Fruit fly (Drosophila melanogaster) whole organism, wandering third instar larva: ENCODE results near the gene CG9458.

Experiments used
- CG32264 ChIP-seq: fragments of 200-800 bp; sonication (Bioruptor generic); optimal IDR thresholded peaks from 2 replicates; lab custom pipeline; 2016; ENCODE audit warnings: missing biosample characterization, missing genetic modification characterization
- CG9705 ChIP-seq: fragments of 200-800 bp; sonication (Bioruptor generic); optimal IDR thresholded peaks from 2 replicates; lab custom pipeline; 2018; ENCODE audit warnings: missing biosample characterization, mild to moderate bottlenecking, missing genetic modification characterization
- CrebA ChIP-seq: fragments of 200-800 bp; sonication (Bioruptor generic); optimal IDR thresholded peaks from 2 replicates; lab custom pipeline; 2016; ENCODE audit warnings: missing biosample characterization, mild to moderate bottlenecking, missing genetic modification characterization, borderline replicate concordance
- Dfd ChIP-seq: fragments of >200 bp; optimal IDR thresholded peaks from 2 replicates; lab custom pipeline; 2017; ENCODE audit warnings: missing biosample characterization, missing genetic modification characterization
- Dif ChIP-seq: fragments of 200-275, 200-300 bp; sonication (Bioruptor generic); optimal IDR thresholded peaks from 2 replicates; lab custom pipeline; 2018; ENCODE audit warnings: missing biosample characterization, missing genetic modification characterization; ENCODE audit not compliant: partially characterized antibody
- GATAd ChIP-seq: sonication (Bioruptor generic); optimal IDR thresholded peaks from 2 replicates; lab custom pipeline; 2016; ENCODE audit warnings: missing biosample characterization, missing genetic modification characterization
- HLH106 ChIP-seq: fragments of 200-800 bp; optimal IDR thresholded peaks from 3 replicates; lab custom pipeline; 2019; ENCODE audit warnings: missing biosample characterization, mild to moderate bottlenecking, missing genetic modification characterization, moderate library complexity
- Hnf4 ChIP-seq: fragments of 200-800 bp; sonication (Bioruptor generic); optimal IDR thresholded peaks from 2 replicates; lab custom pipeline; 2016; ENCODE audit warnings: missing biosample characterization, mild to moderate bottlenecking, missing genetic modification characterization
- Hr78 ChIP-seq: fragments of >200 bp; optimal IDR thresholded peaks from 2 replicates; lab custom pipeline; 2017; ENCODE audit warnings: missing biosample characterization, missing genetic modification characterization
- Hr83 ChIP-seq: fragments of 200-300 bp; sonication (Bioruptor generic); optimal IDR thresholded peaks from 2 replicates; lab custom pipeline; 2016; ENCODE audit warnings: missing biosample characterization, mild to moderate bottlenecking, missing genetic modification characterization, moderate library complexity; ENCODE audit not compliant: poor library complexity, severe bottlenecking
- Mio ChIP-seq: sonication (Bioruptor generic); optimal IDR thresholded peaks from 2 replicates; lab custom pipeline; 2016; ENCODE audit warnings: missing biosample characterization, missing genetic modification characterization
- Myc ChIP-seq: fragments of >200 bp; optimal IDR thresholded peaks from 2 replicates; lab custom pipeline; 2017
- N ChIP-seq: fragments of >200 bp; optimal IDR thresholded peaks from 2 replicates; lab custom pipeline; 2018; ENCODE audit warnings: missing biosample characterization, missing external identifiers, missing genetic modification characterization
- OdsH ChIP-seq: fragments of 200-800 bp; sonication (Bioruptor generic); optimal IDR thresholded peaks from 2 replicates; lab custom pipeline; 2016; ENCODE audit warnings: missing biosample characterization, mild to moderate bottlenecking, missing genetic modification characterization
- Rel ChIP-seq, 2 experiments: fragments of 200-800 bp; sonication (Bioruptor generic) in 1 of 2; optimal IDR thresholded peaks; 2 replicates in 1 of 2; 3 replicates in 1 of 2; lab custom pipeline; 2016 to 2019; ENCODE audit warnings: mild to moderate bottlenecking in 2 of 2, missing biosample characterization in 2 of 2, missing genetic modification characterization in 2 of 2, moderate library complexity in 1 of 2
- Sp1 ChIP-seq: fragments of 200-800 bp; sonication (Bioruptor generic); optimal IDR thresholded peaks from 3 replicates; lab custom pipeline; 2019; ENCODE audit warnings: missing biosample characterization, mild to moderate bottlenecking, missing genetic modification characterization, moderate library complexity
- brk ChIP-seq: fragments of 200-800 bp; sonication (Bioruptor generic); optimal IDR thresholded peaks from 2 replicates; lab custom pipeline; 2016; ENCODE audit warnings: missing biosample characterization, mild to moderate bottlenecking, missing genetic modification characterization
- dmrt93B ChIP-seq: fragments of 200-800 bp; sonication (Bioruptor generic); optimal IDR thresholded peaks from 2 replicates; lab custom pipeline; 2018; ENCODE audit warnings: missing biosample characterization, mild to moderate bottlenecking, missing genetic modification characterization
- dsf ChIP-seq: sonication (Bioruptor generic); optimal IDR thresholded peaks from 2 replicates; lab custom pipeline; 2016; ENCODE audit warnings: missing biosample characterization, missing genetic modification characterization, borderline replicate concordance
- foxo ChIP-seq, 2 experiments: fragments of 200-800 bp; sonication (Bioruptor generic); optimal IDR thresholded peaks; 2 replicates in 1 of 2; 3 replicates in 1 of 2; lab custom pipeline; 2016 to 2017; ENCODE audit warnings: missing biosample characterization in 2 of 2, missing genetic modification characterization in 2 of 2
- fru ChIP-seq: fragments of 200-800 bp; sonication (Bioruptor generic); optimal IDR thresholded peaks from 3 replicates; lab custom pipeline; 2016; ENCODE audit warnings: missing biosample characterization, mild to moderate bottlenecking, missing genetic modification characterization
- h ChIP-seq: fragments of 200-800 bp; sonication (Bioruptor generic); optimal IDR thresholded peaks from 3 replicates; lab custom pipeline; 2016; ENCODE audit warnings: missing biosample characterization, mild to moderate bottlenecking, missing genetic modification characterization
- jim ChIP-seq: fragments of 175-275, 200-325 bp; sonication (Bioruptor generic); optimal IDR thresholded peaks from 2 replicates; lab custom pipeline; 2016; ENCODE audit warnings: missing biosample characterization, mild to moderate bottlenecking, missing genetic modification characterization
- psq ChIP-seq: fragments of 200-800 bp; sonication (Bioruptor generic); optimal IDR thresholded peaks from 3 replicates; lab custom pipeline; 2017; ENCODE audit warnings: missing biosample characterization, mild to moderate bottlenecking, missing genetic modification characterization, moderate library complexity
- sage ChIP-seq: fragments of 200-800 bp; sonication (Bioruptor generic); optimal IDR thresholded peaks from 2 replicates; lab custom pipeline; 2016; ENCODE audit warnings: missing biosample characterization, mild to moderate bottlenecking, missing genetic modification characterization
- sv ChIP-seq: fragments of 200-800 bp; sonication (Bioruptor generic); optimal IDR thresholded peaks from 3 replicates; lab custom pipeline; 2016; ENCODE audit warnings: missing biosample characterization, missing genetic modification characterization
- usp ChIP-seq: fragments of >200 bp; optimal IDR thresholded peaks from 2 replicates; lab custom pipeline; 2017; ENCODE audit warnings: missing biosample characterization, missing genetic modification characterization

Gene CG9458

dm6 chr3R:9819777-9820176 is at the start of gene CG9458:
CG9458 (minus strand) TSS chr3R:9819877.
- no peak for TF ChIP-seq CG32264 (GFP tag; lab: Kevin White, UChicago)

dm6 chr3R:9868538-9869398 is 49.1 kb upstream of the CG9458 start:
- TF ChIP-seq OdsH (GFP tag; lab: Kevin White, UChicago), result no peak
- peak; percentile 90 for TF ChIP-seq Myc (lab: Kevin White, UChicago)
- TF ChIP-seq fru (GFP tag; lab: Kevin White, UChicago), result peak; percentile 15
- peak; percentile 1 for TF ChIP-seq Hnf4 (GFP tag; lab: Kevin White, UChicago)
- TF ChIP-seq, all 38 proteins: peak for 3

- TF ChIP-seq dmrt93B (no peak), Dif (no peak), CG9705 (GFP tag; lab: Kevin White, UChicago) (no peak)
Measured at dm6 chr3R:9867911-9868537, 48.3 kb upstream of the CG9458 start, which contains the start of gene Teh1. Teh1 (minus strand) TSS chr3R:9868120.

dm6 chr3R:9865854-9866396 is 46.2 kb upstream of the CG9458 start:
- TF ChIP-seq Dif (peak; percentile 13), Myc (lab: Kevin White, UChicago) (no peak)

dm6 chr3R:9860561-9860960 is 40.9 kb upstream of the CG9458 start:
- TF ChIP-seq CG9705 (GFP tag; lab: Kevin White, UChicago), result no peak
- no peak for TF ChIP-seq brk (GFP tag; lab: Kevin White, UChicago)
- TF ChIP-seq OdsH (GFP tag; lab: Kevin White, UChicago), result no peak
- TF ChIP-seq CrebA (GFP tag; lab: Kevin White, UChicago), result no peak
- TF ChIP-seq CG32264 (GFP tag; lab: Kevin White, UChicago), result no peak
- TF ChIP-seq foxo (GFP tag; optimal IDR thresholded peaks at IDR 0.05; lab: Kevin White, UChicago), result no peak
- TF ChIP-seq sage (GFP tag; lab: Kevin White, UChicago), result no peak
- TF ChIP-seq Sp1 (GFP tag; lab: Kevin White, UChicago), result no peak
- no peak for TF ChIP-seq Mio (GFP tag; lab: Kevin White, UChicago)
- TF ChIP-seq Hr83, result no peak
- TF ChIP-seq dsf (GFP tag; lab: Kevin White, UChicago), result no peak
- TF ChIP-seq N (GFP tag; lab: Kevin White, UChicago), result no peak
- no peak for TF ChIP-seq fru (GFP tag; lab: Kevin White, UChicago)
- no peak for TF ChIP-seq HLH106 (tag; lab: Kevin White, UChicago)
- TF ChIP-seq sv, result no peak
- TF ChIP-seq Dif, result no peak

dm6 chr3R:9857785-9858184 is 38.1 kb upstream of the CG9458 start:
- TF ChIP-seq psq (GFP tag; lab: Kevin White, UChicago), result no peak
- TF ChIP-seq usp (GFP tag; lab: Kevin White, UChicago), result no peak
- TF ChIP-seq foxo (GFP tag; optimal IDR thresholded peaks at IDR 0.05; lab: Kevin White, UChicago), result no peak
- TF ChIP-seq brk (GFP tag; lab: Kevin White, UChicago), result no peak
- TF ChIP-seq, all 38 proteins: peak for 0

- TF ChIP-seq GATAd (no peak), Hr78 (GFP tag; lab: Kevin White, UChicago) (no peak), foxo (GFP tag; optimal IDR thresholded peaks at IDR 0.05; lab: Kevin White, UChicago) (no peak), Dfd (GFP tag; lab: Kevin White, UChicago) (no peak), Rel (GFP tag; optimal IDR thresholded peaks at IDR 0.05; lab: Kevin White, UChicago) (no peak), Rel (tag; optimal IDR thresholded peaks at IDR 0.05; lab: Kevin White, UChicago) (no peak), jim (GFP tag; lab: Kevin White, UChicago) (no peak), h (GFP tag; lab: Kevin White, UChicago) (no peak), CrebA (GFP tag; lab: Kevin White, UChicago) (no peak), Dif (no peak)
Measured at dm6 chr3R:9851653-9852052, 32.0 kb upstream of the CG9458 start.
